Worm (Caenorhabditis elegans): ENCODE results near the gene W04B5.6.

Gene W04B5.6

ce11 chrIII:2423638-2424037 lies 11.6 kb downstream of the W04B5.6 start:
- TF ChIP-seq nhr-11 (tag; optimal IDR thresholded peaks at IDR 0.05) (no peak), jun-1 (tag; optimal IDR thresholded peaks at IDR 0.05) (no peak), tbx-2 (tag; optimal IDR thresholded peaks at IDR 0.05) (no peak), eor-1 (tag; optimal IDR thresholded peaks at IDR 0.05) (no peak), nhr-77 (tag; optimal IDR thresholded peaks at IDR 0.05) (no peak), lsy-12 (tag; optimal IDR thresholded peaks at IDR 0.05) (no peak), ceh-28 (tag; optimal IDR thresholded peaks at IDR 0.05) (peak; percentile 78)

ce11 chrIII:2421226-2421625 lies 14.0 kb downstream of the W04B5.6 start:
- TF ChIP-seq ceh-28 (tag; optimal IDR thresholded peaks at IDR 0.05), result no peak
- TF ChIP-seq nhr-28 (tag; optimal IDR thresholded peaks at IDR 0.05), result no peak
- TF ChIP-seq nhr-11 (tag; optimal IDR thresholded peaks at IDR 0.05), result no peak
- TF ChIP-seq mml-1 (tag; optimal IDR thresholded peaks at IDR 0.05), result no peak
- no peak for TF ChIP-seq lin-15B (tag; optimal IDR thresholded peaks at IDR 0.05)
- no peak for TF ChIP-seq nhr-23 (tag; optimal IDR thresholded peaks at IDR 0.05)
- no peak for TF ChIP-seq mdl-1 (tag; optimal IDR thresholded peaks at IDR 0.05)
- no peak for TF ChIP-seq fkh-2 (tag; optimal IDR thresholded peaks at IDR 0.05)

- TF ChIP-seq ceh-28 (tag; optimal IDR thresholded peaks at IDR 0.05) (peak; percentile 89), hmg-11 (tag; optimal IDR thresholded peaks at IDR 0.05) (no peak), ceh-82 (tag; optimal IDR thresholded peaks at IDR 0.05) (no peak), nhr-237 (tag; optimal IDR thresholded peaks at IDR 0.05) (no peak)
These were observed 15.8 kb downstream of the W04B5.6 start for ce11 chrIII:2419504-2419903.

- no peak for TF ChIP-seq daf-12 (tag; optimal IDR thresholded peaks at IDR 0.05)
- TF ChIP-seq nhr-76 (tag; optimal IDR thresholded peaks at IDR 0.05), result no peak
- no peak for TF ChIP-seq nhr-43 (tag; optimal IDR thresholded peaks at IDR 0.05; ENCODE audit: poor library complexity, severe bottlenecking)
- TF ChIP-seq fkh-2 (tag; optimal IDR thresholded peaks at IDR 0.05), result no peak
- no peak for TF ChIP-seq unc-62 (GFP tag; optimal IDR thresholded peaks at IDR 0.05)
- TF ChIP-seq lin-39 (tag; optimal IDR thresholded peaks at IDR 0.05), result no peak
- no peak for TF ChIP-seq ama-1 (optimal IDR thresholded peaks at IDR 0.05)
- TF ChIP-seq skn-1 (tag; optimal IDR thresholded peaks at IDR 0.05), result no peak
- TF ChIP-seq nhr-77 (tag; optimal IDR thresholded peaks at IDR 0.05), result no peak
- no peak for TF ChIP-seq nhr-237 (tag; optimal IDR thresholded peaks at IDR 0.05)
- TF ChIP-seq aly-2 (tag; optimal IDR thresholded peaks at IDR 0.05), result no peak
- TF ChIP-seq nfya-1 (tag; optimal IDR thresholded peaks at IDR 0.05; ENCODE audit: insufficient read depth), result no peak
- TF ChIP-seq ZK546.5 (tag; optimal IDR thresholded peaks at IDR 0.05), result no peak
- no peak for TF ChIP-seq ceh-82 (tag; optimal IDR thresholded peaks at IDR 0.05)
- TF ChIP-seq lin-15B (tag; optimal IDR thresholded peaks at IDR 0.05), result no peak
- TF ChIP-seq tbx-2 (tag; optimal IDR thresholded peaks at IDR 0.05), result no peak
- no peak for TF ChIP-seq ceh-16 (tag; optimal IDR thresholded peaks at IDR 0.05)
- no peak for TF ChIP-seq ceh-28 (tag; optimal IDR thresholded peaks at IDR 0.05)
These were observed 16.3 kb downstream of the W04B5.6 start for ce11 chrIII:2418981-2419380.

- TF ChIP-seq jun-1 (tag; optimal IDR thresholded peaks at IDR 0.05), result peak; percentile 70
- peak; percentile 86 for TF ChIP-seq elt-2 (tag; optimal IDR thresholded peaks at IDR 0.05)
- TF ChIP-seq ceh-82 (tag; optimal IDR thresholded peaks at IDR 0.05), result peak; percentile 3
- TF ChIP-seq lin-15B (tag; optimal IDR thresholded peaks at IDR 0.05), result peak; percentile 47
- TF ChIP-seq hmg-11 (tag; optimal IDR thresholded peaks at IDR 0.05), result peak; percentile 78
- TF ChIP-seq unc-39 (tag; optimal IDR thresholded peaks at IDR 0.05), result no peak
- TF ChIP-seq aly-2 (tag; optimal IDR thresholded peaks at IDR 0.05), result no peak
- TF ChIP-seq pqm-1 (tag; optimal IDR thresholded peaks at IDR 0.05), result peak; percentile 72
- TF ChIP-seq pha-4 (tag; optimal IDR thresholded peaks at IDR 0.05), result peak; percentile 98
- peak; percentile 28 for TF ChIP-seq lin-39 (tag; optimal IDR thresholded peaks at IDR 0.05)
- peak; percentile 69 for TF ChIP-seq R02D3.7 (tag; optimal IDR thresholded peaks at IDR 0.05)
- peak; percentile 80 for TF ChIP-seq ceh-28 (tag; optimal IDR thresholded peaks at IDR 0.05)
- peak; percentile 68 for TF ChIP-seq nfya-1 (tag; optimal IDR thresholded peaks at IDR 0.05; ENCODE audit: insufficient read depth)
- TF ChIP-seq mdl-1 (tag; optimal IDR thresholded peaks at IDR 0.05), result no peak
- TF ChIP-seq skn-1 (tag; optimal IDR thresholded peaks at IDR 0.05), result peak; percentile 43
- TF ChIP-seq ama-1 (optimal IDR thresholded peaks at IDR 0.05), result no peak
- peak; percentile 60 for TF ChIP-seq nhr-23 (tag; optimal IDR thresholded peaks at IDR 0.05)
These were observed 17.1 kb downstream of the W04B5.6 start, which contains the start of the genes W04B5.5 and W04B5.3 for ce11 chrIII:2418159-2418658. Gene W04B5.5, minus strand, starts transcription at chrIII:2418209. Gene W04B5.3, plus strand, starts transcription at chrIII:2418514.
